Fruit fly (Drosophila melanogaster) ovary, adult (tissue): ENCODE measurements around the gene Acp32CD.

Source experiments
- CG17801 ChIP-seq: fragments of 200-800 bp; optimal IDR thresholded peaks from 2 replicates; lab custom pipeline; 2019; ENCODE audit warnings: missing biosample characterization, mild to moderate bottlenecking, missing genetic modification characterization, moderate library complexity; ENCODE audit not compliant: partially characterized antibody

The Acp32CD gene

dm6 chr2L:11037583-11038517 is 22.4 kb downstream of the Acp32CD start:
- TF ChIP-seq CG17801 (GFP tag; lab: Kevin White, UChicago): no peak

DNA sequence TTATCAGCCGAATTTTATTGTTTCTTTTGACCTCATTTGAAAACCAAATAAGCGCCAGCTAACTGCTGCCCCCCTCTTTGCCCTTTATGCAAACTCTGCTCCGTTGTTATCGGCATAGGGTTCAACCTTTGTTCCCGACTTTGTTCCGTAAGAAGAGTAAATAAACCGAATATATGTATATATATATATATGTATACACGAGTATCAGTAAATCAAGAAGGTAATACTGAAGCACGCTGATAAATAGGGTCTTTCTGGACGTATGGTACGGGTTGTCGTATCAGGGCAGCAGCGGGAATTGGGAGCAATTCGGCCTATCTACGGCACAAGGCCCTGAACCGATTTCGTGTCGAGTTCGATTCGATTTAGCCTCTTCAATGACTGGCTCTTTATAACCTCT is 23.5 kb downstream of the Acp32CD start:
- no peak for TF ChIP-seq CG17801 (GFP tag; lab: Kevin White, UChicago)

- TF ChIP-seq CG17801 (GFP tag; lab: Kevin White, UChicago): no peak
Measured at dm6 chr2L:11039548-11040144, 24.2 kb downstream of the Acp32CD start.

- TF ChIP-seq CG17801 (GFP tag; lab: Kevin White, UChicago): no peak
Measured at dm6 chr2L:11041074-11041473, 25.7 kb downstream of the Acp32CD start.

DNA sequence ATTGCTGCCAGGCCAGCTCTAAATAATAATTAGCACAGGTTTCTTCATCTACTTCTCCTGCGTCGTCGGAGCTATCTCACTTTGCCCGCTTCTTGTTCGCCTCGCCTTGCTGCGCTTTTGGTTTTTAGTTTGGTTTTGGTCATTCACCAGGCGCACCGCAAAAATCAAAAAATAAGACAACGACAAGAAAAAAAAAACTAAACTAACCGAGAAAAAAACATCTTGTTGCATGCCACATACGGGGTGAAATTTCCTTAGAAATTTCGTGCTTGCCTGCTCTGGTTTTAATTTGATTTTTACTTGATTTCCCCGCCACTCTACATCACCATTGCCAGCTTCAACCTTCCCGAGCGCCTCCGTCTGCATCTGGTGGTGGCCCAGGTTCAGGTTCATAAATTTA is 26.4 kb downstream of the Acp32CD start:
- TF ChIP-seq CG17801 (GFP tag; lab: Kevin White, UChicago): no peak

DNA sequence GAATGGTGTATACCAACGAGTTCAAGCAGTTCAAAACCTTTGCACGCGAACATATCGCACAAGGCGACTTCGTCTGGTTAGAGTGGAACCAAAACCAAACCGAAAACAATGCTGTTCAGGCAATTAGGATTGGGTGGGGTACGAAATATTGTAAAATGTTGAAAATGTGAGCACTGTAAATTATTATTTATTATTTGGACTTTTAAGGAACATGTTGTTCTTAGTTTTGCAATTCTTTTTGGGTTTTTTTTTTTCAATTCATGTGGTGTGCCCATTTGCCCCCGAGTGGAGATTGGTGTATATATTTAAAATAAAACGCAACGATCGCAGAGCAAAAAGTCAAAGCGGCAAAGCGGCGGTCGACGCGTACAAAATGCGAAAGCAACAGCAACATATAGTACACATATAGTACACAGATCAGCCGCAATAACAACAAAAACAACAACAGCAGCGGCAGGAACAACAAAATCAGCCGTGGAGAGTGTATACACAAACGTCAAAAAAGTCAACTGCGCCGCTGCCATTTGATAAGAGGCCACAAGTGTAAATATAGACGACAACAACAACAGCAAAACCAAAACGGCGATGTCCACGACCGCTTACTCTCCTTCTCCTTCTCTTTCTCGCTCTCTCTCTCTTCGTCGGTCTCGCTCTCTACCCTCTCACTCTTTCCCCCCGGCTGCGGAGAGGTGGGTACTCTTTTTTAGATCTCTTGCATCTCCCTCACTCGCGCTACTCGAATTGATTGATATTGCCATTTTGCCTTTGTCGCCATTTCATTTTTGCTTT is 29.5 kb downstream of the Acp32CD start:
- peak; percentile 20 for TF ChIP-seq CG17801 (GFP tag; lab: Kevin White, UChicago)

- TF ChIP-seq CG17801 (GFP tag; lab: Kevin White, UChicago): no peak
Measured at dm6 chr2L:11045467-11045914, 30.1 kb downstream of the Acp32CD start.

- no peak for TF ChIP-seq CG17801 (GFP tag; lab: Kevin White, UChicago)
Measured at dm6 chr2L:11046051-11046450, 30.6 kb downstream of the Acp32CD start.

DNA sequence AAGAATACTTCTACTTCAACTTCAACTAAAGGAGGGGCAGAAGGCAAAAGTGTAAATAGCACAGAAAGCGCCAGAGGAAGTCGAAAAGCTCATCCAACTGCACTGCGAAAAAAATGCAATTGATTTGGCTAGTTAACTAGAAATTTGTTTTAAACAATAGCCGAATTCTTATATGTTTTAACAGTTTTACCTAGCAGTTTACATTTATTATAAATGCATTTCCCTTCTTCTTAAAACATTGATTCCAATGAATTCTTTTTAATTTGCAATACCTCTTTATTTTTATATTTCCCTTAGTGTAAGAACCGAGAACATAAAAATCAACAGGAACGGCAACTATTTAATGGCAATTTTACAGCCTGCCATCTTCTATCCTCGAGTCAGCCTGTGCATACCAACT is 32.9 kb downstream of the Acp32CD start:
- no peak for TF ChIP-seq CG17801 (GFP tag; lab: Kevin White, UChicago)

DNA sequence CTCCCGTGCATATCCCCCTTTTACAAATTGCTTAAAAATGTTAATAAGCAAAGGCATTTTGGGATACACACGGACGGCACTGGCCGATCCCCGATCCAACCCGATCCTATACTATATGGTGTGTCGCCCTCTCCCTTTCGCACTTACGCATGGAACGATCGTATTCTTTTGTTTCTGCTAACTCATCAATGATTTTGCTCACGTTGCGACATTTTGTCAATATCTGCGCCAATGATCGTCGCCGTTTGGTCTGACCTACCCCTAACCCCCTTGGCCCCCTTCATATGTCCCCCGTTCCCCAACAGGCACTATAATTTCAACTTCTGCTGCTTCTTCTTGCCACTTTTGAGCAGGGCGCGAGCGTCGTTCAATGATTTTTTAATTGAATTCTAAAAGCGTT is 34.3 kb downstream of the Acp32CD start:
- no peak for TF ChIP-seq CG17801 (GFP tag; lab: Kevin White, UChicago)

DNA sequence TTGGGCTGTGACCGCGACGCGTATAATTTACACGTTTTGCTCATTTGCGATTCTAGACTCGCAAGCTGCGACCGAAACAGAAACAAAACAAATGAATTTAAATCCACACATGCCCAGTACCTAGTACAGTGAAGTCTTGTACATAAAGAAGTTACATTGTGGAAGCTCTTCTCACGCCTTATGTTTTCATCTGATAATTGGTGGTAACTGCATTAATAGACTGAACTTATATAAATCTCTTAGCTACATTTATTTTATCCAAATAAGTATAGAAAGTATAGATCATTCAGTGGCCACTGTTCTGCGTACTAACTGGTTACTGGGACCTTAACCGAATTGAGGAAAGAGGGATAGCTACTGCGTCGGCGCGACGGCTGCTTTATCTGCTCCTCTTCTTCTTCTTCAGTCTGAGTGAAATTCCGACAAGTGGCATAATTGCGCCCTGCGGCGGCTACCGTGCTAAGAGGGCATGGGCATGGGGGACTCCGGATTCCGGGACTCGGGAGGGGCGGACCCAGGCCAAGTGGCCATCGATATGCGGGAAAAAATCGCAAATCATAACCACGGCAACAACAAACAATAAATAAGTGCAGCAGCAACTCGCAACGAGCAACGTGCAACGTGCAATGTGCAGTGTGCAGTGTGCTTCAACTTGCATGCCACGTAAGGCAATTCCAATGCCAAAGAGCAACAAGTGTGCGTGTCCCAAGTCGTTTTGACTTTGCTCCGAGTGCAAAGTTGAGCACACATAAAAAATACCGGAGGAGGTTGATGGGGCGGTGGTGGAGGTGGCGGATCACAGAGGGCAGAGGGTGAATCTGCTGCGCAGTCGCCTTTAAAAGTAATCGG is 36.4 kb downstream of the Acp32CD start:
- TF ChIP-seq CG17801 (GFP tag; lab: Kevin White, UChicago): no peak

DNA sequence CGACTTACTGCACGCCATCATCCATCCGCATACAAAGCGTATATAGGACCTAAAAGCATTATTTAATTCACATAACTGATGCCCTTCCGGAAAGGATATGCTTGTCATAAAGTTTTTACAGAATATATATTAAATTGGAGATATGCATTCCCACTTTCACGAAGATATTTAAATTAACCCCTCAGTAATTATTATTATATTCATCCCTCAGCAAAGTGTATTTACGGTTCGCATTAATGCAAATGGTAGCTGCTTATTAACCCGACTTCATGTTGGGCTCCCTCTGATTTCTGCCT is 37.0 kb downstream of the Acp32CD start:
- no peak for TF ChIP-seq CG17801 (GFP tag; lab: Kevin White, UChicago)

dm6 chr2L:11053018-11053807 is 37.8 kb downstream of the Acp32CD start:
- no peak for TF ChIP-seq CG17801 (GFP tag; lab: Kevin White, UChicago)
